Fruit fly (Drosophila melanogaster) whole organism, embryonic: Measurements from ENCODE around the gene wapl.

Experiments
- ATbp ChIP-seq: fragments of 200-800 bp; sonication (Bioruptor generic); optimal IDR thresholded peaks from 2 replicates; lab custom pipeline; 2017; ENCODE audit warnings: missing biosample characterization, mild to moderate bottlenecking, missing genetic modification characterization, missing genetic modification reagents
- Bdp1 ChIP-seq: fragments of 200-800 bp; sonication (Bioruptor generic); optimal IDR thresholded peaks from 3 replicates; lab custom pipeline; 2016; ENCODE audit warnings: missing biosample characterization, missing genetic modification characterization
- CG10959 ChIP-seq: fragments of 200-800 bp; sonication (Bioruptor generic); IDR thresholded peaks from 2 replicates; pipeline ENCODE4 v1.3.6; 2022; ENCODE audit warnings: missing biosample characterization, missing genetic modification characterization
- CG11696 ChIP-seq: fragments of 200-800 bp; sonication (Bioruptor generic); IDR thresholded peaks from 2 replicates; pipeline ENCODE4 v1.3.6; 2022; ENCODE audit warnings: missing biosample characterization, missing genetic modification characterization
- CG12299 ChIP-seq: fragments of 200-800 bp; sonication (Bioruptor generic); optimal IDR thresholded peaks from 2 replicates; lab custom pipeline; 2018; ENCODE audit warnings: missing biosample characterization, mild to moderate bottlenecking, missing genetic modification characterization
- CG12659 ChIP-seq: fragments of 200-800 bp; sonication (Bioruptor generic); optimal IDR thresholded peaks from 3 replicates; lab custom pipeline; 2017; ENCODE audit warnings: mild to moderate bottlenecking, missing biosample characterization, missing genetic modification reagents, missing genetic modification characterization
- CG12769 ChIP-seq: fragments of 200-800 bp; sonication (Bioruptor generic); optimal IDR thresholded peaks from 2 replicates; lab custom pipeline; 2019; ENCODE audit warnings: missing biosample characterization, mild to moderate bottlenecking, missing genetic modification characterization, moderate library complexity
- CG13894 ChIP-seq: fragments of 200-800 bp; sonication (Bioruptor generic); optimal IDR thresholded peaks from 3 replicates; lab custom pipeline; 2018; ENCODE audit warnings: missing biosample characterization, mild to moderate bottlenecking, missing genetic modification characterization, moderate library complexity
- CG14441 ChIP-seq: fragments of 200-800 bp; sonication (Bioruptor generic); IDR thresholded peaks from 2 replicates; pipeline ENCODE4 v1.3.6; 2022; ENCODE audit warnings: missing biosample characterization, missing genetic modification characterization
- CG14965 ChIP-seq: fragments of 200-800 bp; sonication (Bioruptor generic); optimal IDR thresholded peaks from 2 replicates; lab custom pipeline; 2016; ENCODE audit warnings: missing biosample characterization, missing genetic modification characterization, borderline replicate concordance
- CG15073 ChIP-seq: fragments of 200-800 bp; sonication (Bioruptor generic); optimal IDR thresholded peaks from 2 replicates; lab custom pipeline; 2016; ENCODE audit warnings: missing biosample characterization, missing genetic modification characterization
- CG15696 ChIP-seq: fragments of 200-800 bp; sonication (Bioruptor generic); optimal IDR thresholded peaks from 2 replicates; lab custom pipeline; 2019; ENCODE audit warnings: missing biosample characterization, mild to moderate bottlenecking, missing genetic modification characterization, moderate library complexity
- CG1602 ChIP-seq: fragments of 200-800 bp; sonication (Bioruptor generic); optimal IDR thresholded peaks from 3 replicates; lab custom pipeline; 2016; ENCODE audit warnings: missing biosample characterization, missing genetic modification characterization
- CG2199 ChIP-seq: fragments of 200-800 bp; sonication (Bioruptor generic); IDR thresholded peaks from 3 replicates; pipeline ENCODE4 v1.3.6; 2022; ENCODE audit warnings: missing biosample characterization, missing genetic modification characterization
- CG31224 ChIP-seq: fragments of 200-800 bp; sonication (Bioruptor generic); IDR thresholded peaks from 2 replicates; pipeline ENCODE4 v1.3.6; 2022; ENCODE audit warnings: missing biosample characterization, missing genetic modification characterization
- CG31388 ChIP-seq: fragments of 200-800 bp; sonication (Bioruptor generic); optimal IDR thresholded peaks from 2 replicates; lab custom pipeline; 2016; ENCODE audit warnings: missing biosample characterization, missing genetic modification characterization
- CG4854 ChIP-seq: fragments of 200-800 bp; sonication (Bioruptor generic); optimal IDR thresholded peaks from 2 replicates; lab custom pipeline; 2016; ENCODE audit warnings: missing biosample characterization, missing genetic modification characterization, inconsistent platforms
- CG8388 ChIP-seq: fragments of 200-800 bp; sonication (Bioruptor generic); optimal IDR thresholded peaks from 2 replicates; lab custom pipeline; 2019; ENCODE audit warnings: missing biosample characterization, mild to moderate bottlenecking, missing genetic modification characterization, moderate library complexity
- CG8944 ChIP-seq: fragments of 200-800 bp; sonication (Bioruptor generic); optimal IDR thresholded peaks from 3 replicates; lab custom pipeline; 2016; ENCODE audit warnings: missing biosample characterization, missing genetic modification characterization
- CG9215 ChIP-seq: fragments of 200-800 bp; sonication (Bioruptor generic); IDR thresholded peaks from 2 replicates; pipeline ENCODE4 v1.3.6; 2022; ENCODE audit warnings: missing biosample characterization, missing genetic modification characterization
- CTCF ChIP-seq: fragments of 200-800 bp; sonication (Bioruptor generic); optimal IDR thresholded peaks from 2 replicates; lab custom pipeline; 2017; ENCODE audit warnings: missing biosample characterization, mild to moderate bottlenecking, missing genetic modification characterization, moderate library complexity
- CrebB ChIP-seq: fragments of 200-800 bp; sonication (Bioruptor generic); optimal IDR thresholded peaks from 3 replicates; lab custom pipeline; 2018; ENCODE audit warnings: missing biosample characterization, mild to moderate bottlenecking, missing genetic modification characterization
- D19B ChIP-seq: fragments of 200-800 bp; sonication (Bioruptor generic); optimal IDR thresholded peaks from 2 replicates; lab custom pipeline; 2017; ENCODE audit warnings: missing biosample characterization, mild to moderate bottlenecking, missing genetic modification characterization
- Dbx ChIP-seq: fragments of 200-800 bp; sonication (Bioruptor generic); IDR thresholded peaks from 3 replicates; pipeline ENCODE4 v1.3.6; 2022; ENCODE audit warnings: missing biosample characterization, missing genetic modification characterization
- Doc3 ChIP-seq: fragments of 200-800 bp; sonication (Bioruptor generic); IDR thresholded peaks from 3 replicates; pipeline ENCODE4 v1.3.6; 2022; ENCODE audit warnings: missing biosample characterization, missing genetic modification characterization; ENCODE audit not compliant: partially characterized antibody
- Dp ChIP-seq: fragments of 200-800 bp; sonication (Bioruptor generic); optimal IDR thresholded peaks from 2 replicates; lab custom pipeline; 2018; ENCODE audit warnings: missing biosample characterization, mild to moderate bottlenecking, missing genetic modification characterization, moderate library complexity
- Drgx ChIP-seq: fragments of 200-800 bp; sonication (Bioruptor generic); IDR thresholded peaks from 2 replicates; pipeline ENCODE4 v1.3.6; 2022; ENCODE audit warnings: missing biosample characterization, missing genetic modification characterization
- Fer1 ChIP-seq: fragments of 200-800 bp; sonication (Bioruptor generic); optimal IDR thresholded peaks from 2 replicates; lab custom pipeline; 2017; ENCODE audit warnings: missing biosample characterization, mild to moderate bottlenecking, missing genetic modification characterization
- GATAe ChIP-seq: fragments of 200-800 bp; sonication (Bioruptor generic); conservative IDR thresholded peaks from 2 replicates; pipeline ENCODE4 v1.3.6; 2022; ENCODE audit warnings: missing biosample characterization, missing genetic modification characterization
- HLH54F ChIP-seq: fragments of 200-800 bp; sonication (Bioruptor generic); optimal IDR thresholded peaks from 3 replicates; lab custom pipeline; 2016; ENCODE audit warnings: missing biosample characterization, missing genetic modification characterization
- Jarid2 ChIP-seq: fragments of 200-800 bp; sonication (Bioruptor generic); optimal IDR thresholded peaks from 3 replicates; lab custom pipeline; 2017; ENCODE audit warnings: mild to moderate bottlenecking, missing biosample characterization, missing genetic modification reagents, missing genetic modification characterization
- PHDP ChIP-seq: fragments of 200-800 bp; sonication (Bioruptor generic); optimal IDR thresholded peaks from 3 replicates; lab custom pipeline; 2018; ENCODE audit warnings: missing biosample characterization, mild to moderate bottlenecking, missing genetic modification characterization, moderate library complexity
- Pdp1 ChIP-seq, 2 experiments: fragments of 200-800 bp; sonication (Bioruptor generic); optimal IDR thresholded peaks; 3 replicates each; lab custom pipeline; 2016; ENCODE audit warnings: missing biosample characterization in 2 of 2, missing genetic modification characterization in 2 of 2, mild to moderate bottlenecking in 1 of 2, moderate library complexity in 1 of 2
- Trl ChIP-seq, 3 experiments: fragments of >200 bp in 2 of 3; fragments of 200-800 bp in 1 of 3; sonication (Bioruptor generic) in 1 of 3; optimal IDR thresholded peaks; 2 replicates in 1 of 3; 3 replicates in 2 of 3; lab custom pipeline; 2016 to 2017; ENCODE audit warnings: missing biosample characterization in 1 of 3, missing genetic modification characterization in 1 of 3
- Xrp1 ChIP-seq: fragments of 200-800 bp; sonication (Bioruptor generic); IDR thresholded peaks from 2 replicates; pipeline ENCODE4 v1.3.6; 2022; ENCODE audit warnings: missing biosample characterization, missing genetic modification characterization
- bbx ChIP-seq: fragments of 200-800 bp; sonication (Bioruptor generic); IDR thresholded peaks from 2 replicates; pipeline ENCODE4 v1.3.6; 2022; ENCODE audit warnings: missing biosample characterization, missing genetic modification characterization; ENCODE audit not compliant: partially characterized antibody
- crp ChIP-seq, 2 experiments: fragments of 200-800 bp; sonication (Bioruptor generic); optimal IDR thresholded peaks; 2 replicates in 1 of 2; 3 replicates in 1 of 2; lab custom pipeline; 2017; ENCODE audit warnings: missing biosample characterization in 2 of 2, missing genetic modification characterization in 2 of 2, mild to moderate bottlenecking in 1 of 2, moderate library complexity in 1 of 2
- disco-r ChIP-seq: fragments of 200-800 bp; sonication (Bioruptor generic); optimal IDR thresholded peaks from 2 replicates; lab custom pipeline; 2016; ENCODE audit warnings: missing biosample characterization, missing genetic modification characterization
- gfzf ChIP-seq: fragments of 200-800 bp; sonication (Bioruptor generic); optimal IDR thresholded peaks from 2 replicates; lab custom pipeline; 2016; ENCODE audit warnings: missing biosample characterization, mild to moderate bottlenecking, missing genetic modification characterization, moderate library complexity
- hkb ChIP-seq, 2 experiments: fragments of 200-800 bp in 1 of 2; fragments of >200 bp in 1 of 2; sonication (Bioruptor generic) in 1 of 2; IDR thresholded peaks in 1 of 2; optimal IDR thresholded peaks in 1 of 2; 2 replicates each; pipeline versions ENCODE4 v1.3.6 to Lab custom; 2017 to 2022; ENCODE audit warnings: missing biosample characterization in 1 of 2, missing genetic modification characterization in 1 of 2
- jigr1 ChIP-seq: fragments of 200-800 bp; sonication (Bioruptor generic); IDR thresholded peaks from 3 replicates; pipeline ENCODE4 v1.3.6; 2022; ENCODE audit warnings: missing biosample characterization, missing genetic modification characterization
- lmd ChIP-seq: fragments of 200-800 bp; sonication (Bioruptor generic); IDR thresholded peaks from 2 replicates; pipeline ENCODE4 v1.3.6; 2022; ENCODE audit warnings: missing biosample characterization, missing genetic modification characterization
- lola ChIP-seq, 3 experiments: fragments of >200 bp in 2 of 3; fragments of 200-800 bp in 1 of 3; sonication (Bioruptor generic) in 1 of 3; optimal IDR thresholded peaks; 2 replicates each; lab custom pipeline; 2017 to 2019; ENCODE audit warnings: missing biosample characterization in 3 of 3, missing genetic modification characterization in 3 of 3, mild to moderate bottlenecking in 1 of 3, moderate library complexity in 1 of 3
- nom ChIP-seq: fragments of 200-800 bp; sonication (Bioruptor generic); optimal IDR thresholded peaks from 2 replicates; lab custom pipeline; 2017; ENCODE audit warnings: missing biosample characterization, missing genetic modification characterization, mild to moderate bottlenecking, moderate library complexity, missing genetic modification reagents
- peb ChIP-seq: fragments of 200-800 bp; sonication (Bioruptor generic); IDR thresholded peaks from 2 replicates; pipeline ENCODE4 v1.3.6; 2022; ENCODE audit warnings: missing biosample characterization, missing genetic modification characterization
- scrt ChIP-seq: fragments of 200-800 bp; sonication (Bioruptor generic); optimal IDR thresholded peaks from 2 replicates; lab custom pipeline; 2018; ENCODE audit warnings: missing biosample characterization, mild to moderate bottlenecking, missing genetic modification characterization, moderate library complexity
- unpg ChIP-seq: fragments of 200-800 bp; sonication (Bioruptor generic); optimal IDR thresholded peaks from 3 replicates; lab custom pipeline; 2018; ENCODE audit warnings: missing biosample characterization, mild to moderate bottlenecking, missing genetic modification characterization, moderate library complexity
- vvl ChIP-seq: fragments of 200-800 bp; sonication (Bioruptor generic); IDR thresholded peaks from 2 replicates; pipeline ENCODE4 v1.3.6; 2022; ENCODE audit warnings: missing biosample characterization, missing genetic modification characterization

wapl gene

DNA sequence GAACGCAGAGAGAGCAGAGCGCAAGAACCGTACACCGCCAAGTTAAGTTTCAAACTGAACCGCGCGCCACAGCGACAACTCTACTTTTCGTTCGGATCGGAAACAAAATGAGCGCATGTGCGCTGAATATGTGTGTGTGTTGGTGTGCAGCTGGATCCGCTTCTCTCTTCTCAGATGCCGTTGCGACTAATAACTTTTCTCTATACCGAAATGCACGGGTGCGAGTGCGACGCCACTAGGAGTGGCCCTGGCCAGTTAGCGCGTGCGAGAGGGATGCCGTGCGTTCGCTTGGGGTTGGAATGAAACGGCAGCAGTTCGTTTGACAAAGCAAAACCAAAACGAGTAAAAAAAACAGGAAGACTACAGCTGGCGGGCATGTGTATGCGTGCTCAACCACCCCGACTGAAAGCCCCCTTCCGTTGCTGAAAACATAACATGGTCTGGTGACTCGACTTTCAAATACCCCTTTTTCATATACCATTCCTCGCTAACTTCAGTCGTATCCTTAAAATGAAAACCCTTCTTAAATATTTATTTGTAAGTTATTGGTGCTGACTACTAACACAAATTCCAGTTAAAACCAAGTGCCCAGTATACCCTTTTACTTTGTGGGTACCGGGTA is 21.8 kb downstream of the wapl start (continued):
- TF ChIP-seq CG2199 (peak; percentile 100), Trl (optimal IDR thresholded peaks at IDR 0.05; lab: Kevin White, UChicago) (peak; percentile 62 to 76), Trl (GFP tag; optimal IDR thresholded peaks at IDR 0.05; lab: Kevin White, UChicago) (peak; percentile 100), CrebB (tag; lab: Kevin White, UChicago) (peak; percentile 100), ATbp (peak; percentile 100), CG12659 (peak; percentile 100), bbx (peak; percentile 36; the same call in 1 of the 2 replicates), CG31224 (GFP tag; lab: Robert Waterston, UW) (peak; percentile 99), CG14965 (GFP tag; lab: Kevin White, UChicago) (peak; percentile 95), CG31388 (GFP tag; lab: Kevin White, UChicago) (peak; percentile 100), CG14441 (GFP tag; lab: Robert Waterston, UW) (peak; percentile 100), CG4854 (GFP tag; lab: Kevin White, UChicago) (peak; percentile 100), GATAe (peak; percentile 100), CG11696 (GFP tag; lab: Robert Waterston, UW) (peak; percentile 99), Drgx (peak; percentile 100), CG12299 (tag; lab: Kevin White, UChicago) (peak; percentile 100), vvl (GFP tag; lab: Robert Waterston, UW) (peak; percentile 100), lola (GFP tag; optimal IDR thresholded peaks at IDR 0.05; lab: Kevin White, UChicago) (peak in 1 of 3 experiments; percentile 100), CTCF (peak; percentile 79), Dp (GFP tag; lab: Kevin White, UChicago) (peak; percentile 38), Bdp1 (peak; percentile 97), HLH54F (GFP tag; lab: Kevin White, UChicago) (peak; percentile 100), CG1602 (GFP tag; lab: Kevin White, UChicago) (peak; percentile 100), CG10959 (GFP tag; lab: Robert Waterston, UW) (peak; percentile 100), CG13894 (tag; lab: Kevin White, UChicago) (peak; percentile 99), CG15073 (peak; percentile 95), CG8944 (GFP tag; lab: Kevin White, UChicago) (peak; percentile 100), Fer1 (GFP tag; lab: Kevin White, UChicago) (peak; percentile 100), CG8388 (peak; percentile 100), D19B (GFP tag; lab: Kevin White, UChicago) (peak; percentile 100), crp (GFP tag; optimal IDR thresholded peaks at IDR 0.05; lab: Kevin White, UChicago) (peak; percentile 80 to 81), Jarid2 (GFP tag; lab: Kevin White, UChicago) (peak; percentile 92), nom (GFP tag; lab: Kevin White, UChicago) (peak; percentile 98), PHDP (tag; lab: Kevin White, UChicago) (peak; percentile 100), Doc3 (GFP tag; lab: Robert Waterston, UW) (no peak), unpg (GFP tag; lab: Kevin White, UChicago) (peak; percentile 100), CG12769 (tag; lab: Kevin White, UChicago) (peak; percentile 100), CG15696 (tag; lab: Kevin White, UChicago) (peak; percentile 100), disco-r (peak; percentile 100), peb (peak; percentile 100), lmd (peak; percentile 100), jigr1 (GFP tag; lab: Robert Waterston, UW) (peak; percentile 100), Xrp1 (peak; percentile 100), hkb (optimal IDR thresholded peaks at IDR 0.05; lab: Kevin White, UChicago) (no peak), hkb (GFP tag; IDR thresholded peaks at IDR 0.05; lab: Robert Waterston, UW) (peak; percentile 100), scrt (GFP tag; lab: Kevin White, UChicago) (peak; percentile 99), CG9215 (GFP tag; lab: Robert Waterston, UW) (peak; percentile 99), gfzf (GFP tag; lab: Kevin White, UChicago) (peak; percentile 52), Pdp1 (GFP tag; optimal IDR thresholded peaks at IDR 0.05; lab: Kevin White, UChicago) (peak; percentile 100), Dbx (peak; percentile 100)
